Fruit fly (Drosophila melanogaster) whole organism, embryonic: Measurements from ENCODE around the gene cher.

Source experiments
- Atf3 ChIP-seq: fragments of 200-800 bp; sonication (Bioruptor generic); optimal IDR thresholded peaks from 3 replicates; lab custom pipeline; 2016; ENCODE audit warnings: missing biosample characterization, missing genetic modification characterization
- CG10565 ChIP-seq: fragments of 200-800 bp; sonication (Bioruptor generic); optimal IDR thresholded peaks from 3 replicates; lab custom pipeline; 2016; ENCODE audit warnings: missing biosample characterization, mild to moderate bottlenecking, missing genetic modification characterization
- CG10979 ChIP-seq: fragments of 200-800 bp; sonication (Bioruptor generic); optimal IDR thresholded peaks from 2 replicates; lab custom pipeline; 2018; ENCODE audit warnings: missing biosample characterization, mild to moderate bottlenecking, missing genetic modification characterization, moderate library complexity
- CG11093 ChIP-seq: fragments of 200-800 bp; sonication (Bioruptor generic); IDR thresholded peaks from 3 replicates; pipeline ENCODE4 v1.3.6; 2022; ENCODE audit warnings: missing biosample characterization, missing genetic modification characterization
- CG11456 ChIP-seq: fragments of 200-800 bp; sonication (Bioruptor generic); IDR thresholded peaks from 3 replicates; pipeline ENCODE4 v1.3.6; 2022; ENCODE audit warnings: missing biosample characterization, missing genetic modification characterization
- CG12071 ChIP-seq: fragments of 200-800 bp; sonication (Bioruptor generic); optimal IDR thresholded peaks from 3 replicates; lab custom pipeline; 2018; ENCODE audit warnings: missing biosample characterization, mild to moderate bottlenecking, missing genetic modification characterization
- CG1233 ChIP-seq: fragments of 200-800 bp; sonication (Bioruptor generic); optimal IDR thresholded peaks from 4 replicates; lab custom pipeline; 2018; ENCODE audit warnings: missing biosample characterization, mild to moderate bottlenecking, missing genetic modification characterization
- CG13424 ChIP-seq: fragments of 200-800 bp; sonication (Bioruptor generic); optimal IDR thresholded peaks from 2 replicates; lab custom pipeline; 2019; ENCODE audit warnings: missing biosample characterization, mild to moderate bottlenecking, missing genetic modification characterization, moderate library complexity
- CG15696 ChIP-seq: fragments of 200-800 bp; sonication (Bioruptor generic); optimal IDR thresholded peaks from 2 replicates; lab custom pipeline; 2019; ENCODE audit warnings: missing biosample characterization, mild to moderate bottlenecking, missing genetic modification characterization, moderate library complexity
- CG1602 ChIP-seq: fragments of 200-800 bp; sonication (Bioruptor generic); optimal IDR thresholded peaks from 3 replicates; lab custom pipeline; 2016; ENCODE audit warnings: missing biosample characterization, missing genetic modification characterization
- CG2116 ChIP-seq: fragments of 200-800 bp; sonication (Bioruptor generic); optimal IDR thresholded peaks from 3 replicates; lab custom pipeline; 2018; ENCODE audit warnings: missing biosample characterization, mild to moderate bottlenecking, missing genetic modification characterization
- CG2199 ChIP-seq: fragments of 200-800 bp; sonication (Bioruptor generic); IDR thresholded peaks from 3 replicates; pipeline ENCODE4 v1.3.6; 2022; ENCODE audit warnings: missing biosample characterization, missing genetic modification characterization
- CG2678 ChIP-seq: fragments of 200-800 bp; sonication (Bioruptor generic); optimal IDR thresholded peaks from 3 replicates; lab custom pipeline; 2019; ENCODE audit warnings: missing biosample characterization, mild to moderate bottlenecking, missing genetic modification characterization, moderate library complexity
- CG4730 ChIP-seq: fragments of 200-800 bp; sonication (Bioruptor generic); IDR thresholded peaks from 2 replicates; pipeline ENCODE4 v1.3.6; 2022; ENCODE audit warnings: missing biosample characterization, missing genetic modification characterization
- CG4820 ChIP-seq: fragments of 200-800 bp; sonication (Bioruptor generic); optimal IDR thresholded peaks from 3 replicates; lab custom pipeline; 2016; ENCODE audit warnings: missing biosample characterization, missing genetic modification characterization
- CG7556 ChIP-seq: fragments of 200-800 bp; sonication (Bioruptor generic); optimal IDR thresholded peaks from 2 replicates; lab custom pipeline; 2017; ENCODE audit warnings: missing biosample characterization, mild to moderate bottlenecking, missing genetic modification characterization
- CG7963 ChIP-seq: fragments of 200-800 bp; sonication (Bioruptor generic); IDR thresholded peaks from 3 replicates; pipeline ENCODE4 v1.3.6; 2022; ENCODE audit warnings: missing biosample characterization, missing genetic modification characterization; ENCODE audit not compliant: partially characterized antibody
- CG8290 ChIP-seq, 3 experiments: fragments of 200-800 bp; sonication (Bioruptor generic); optimal IDR thresholded peaks; 2 replicates each; lab custom pipeline; 2016 to 2019; ENCODE audit warnings: missing biosample characterization in 3 of 3, missing genetic modification characterization in 3 of 3, mild to moderate bottlenecking in 2 of 3, moderate library complexity in 1 of 3
- CG8359 ChIP-seq: fragments of 200-800 bp; sonication (Bioruptor generic); optimal IDR thresholded peaks from 2 replicates; lab custom pipeline; 2017; ENCODE audit warnings: missing biosample characterization, mild to moderate bottlenecking, missing genetic modification characterization, borderline replicate concordance
- Camta ChIP-seq: fragments of 200-800 bp; sonication (Bioruptor generic); optimal IDR thresholded peaks from 2 replicates; lab custom pipeline; 2016; ENCODE audit warnings: missing biosample characterization, missing genetic modification characterization
- CoRest ChIP-seq: fragments of 200-800 bp; sonication (Bioruptor generic); optimal IDR thresholded peaks from 3 replicates; lab custom pipeline; 2018; ENCODE audit warnings: missing biosample characterization, mild to moderate bottlenecking, missing genetic modification characterization, moderate library complexity
- Drgx ChIP-seq: fragments of 200-800 bp; sonication (Bioruptor generic); IDR thresholded peaks from 2 replicates; pipeline ENCODE4 v1.3.6; 2022; ENCODE audit warnings: missing biosample characterization, missing genetic modification characterization
- Lhr ChIP-seq: fragments of 200-800 bp; sonication (Bioruptor generic); optimal IDR thresholded peaks from 3 replicates; lab custom pipeline; 2017; ENCODE audit warnings: mild to moderate bottlenecking, missing biosample characterization, missing genetic modification reagents, missing genetic modification characterization
- Mad ChIP-seq: fragments of 200-800 bp; sonication (Bioruptor generic); optimal IDR thresholded peaks from 2 replicates; lab custom pipeline; 2016; ENCODE audit warnings: missing biosample characterization, missing genetic modification characterization
- NC2β ChIP-seq: fragments of 200-800 bp; sonication (Bioruptor generic); optimal IDR thresholded peaks from 2 replicates; lab custom pipeline; 2016; ENCODE audit warnings: missing biosample characterization, missing genetic modification characterization
- Nf-YB ChIP-seq: fragments of 200-800 bp; sonication (Bioruptor generic); optimal IDR thresholded peaks from 3 replicates; lab custom pipeline; 2019; ENCODE audit warnings: missing biosample characterization, mild to moderate bottlenecking, missing genetic modification characterization, moderate library complexity
- Optix ChIP-seq: fragments of 200-800 bp; sonication (Bioruptor generic); IDR thresholded peaks from 3 replicates; pipeline ENCODE4 v1.3.6; 2022; ENCODE audit warnings: missing biosample characterization, missing genetic modification characterization
- Poxn ChIP-seq: fragments of 200-800 bp; sonication (Bioruptor generic); IDR thresholded peaks from 2 replicates; pipeline ENCODE4 v1.3.6; 2022; ENCODE audit warnings: missing biosample characterization, missing genetic modification characterization
- Side ChIP-seq: fragments of 200-800 bp; sonication (Bioruptor generic); optimal IDR thresholded peaks from 2 replicates; lab custom pipeline; 2016; ENCODE audit warnings: missing biosample characterization, missing genetic modification characterization
- Sox100B ChIP-seq: fragments of 200-800 bp; sonication (Bioruptor generic); optimal IDR thresholded peaks from 3 replicates; lab custom pipeline; 2018; ENCODE audit warnings: missing biosample characterization, mild to moderate bottlenecking, missing genetic modification characterization
- Ssrp ChIP-seq: fragments of 200-800 bp; sonication (Bioruptor generic); optimal IDR thresholded peaks from 2 replicates; lab custom pipeline; 2018; ENCODE audit warnings: missing biosample characterization, mild to moderate bottlenecking, missing genetic modification characterization, moderate library complexity
- Usf ChIP-seq: fragments of 200-800 bp; sonication (Bioruptor generic); optimal IDR thresholded peaks from 2 replicates; lab custom pipeline; 2017; ENCODE audit warnings: missing genotype, missing biosample characterization, missing genetic modification characterization
- ab ChIP-seq: fragments of 200-800 bp; sonication (Bioruptor generic); optimal IDR thresholded peaks from 2 replicates; lab custom pipeline; 2016; ENCODE audit warnings: missing biosample characterization, missing genetic modification characterization
- ac ChIP-seq: fragments of 200-800 bp; sonication (Bioruptor generic); optimal IDR thresholded peaks from 3 replicates; lab custom pipeline; 2017; ENCODE audit warnings: missing biosample characterization, mild to moderate bottlenecking, missing genetic modification characterization
- ash1 ChIP-seq: fragments of 200-800 bp; sonication (Bioruptor generic); optimal IDR thresholded peaks from 2 replicates; lab custom pipeline; 2018; ENCODE audit warnings: missing biosample characterization, mild to moderate bottlenecking, missing genetic modification characterization
- bcd ChIP-seq: fragments of 200-800 bp; sonication (Bioruptor generic); optimal IDR thresholded peaks from 2 replicates; lab custom pipeline; 2017; ENCODE audit warnings: missing biosample characterization, mild to moderate bottlenecking, missing genetic modification characterization
- ci ChIP-seq: fragments of 200-800 bp; sonication (Bioruptor generic); IDR thresholded peaks from 3 replicates; pipeline ENCODE4 v1.3.6; 2022; ENCODE audit warnings: missing biosample characterization, missing genetic modification characterization
- croc ChIP-seq: fragments of 200-800 bp; sonication (Bioruptor generic); conservative IDR thresholded peaks from 3 replicates; pipeline ENCODE4 v1.3.6; 2022; ENCODE audit warnings: missing biosample characterization, missing genetic modification characterization
- gem ChIP-seq: fragments of 200-800 bp; sonication (Bioruptor generic); optimal IDR thresholded peaks from 2 replicates; lab custom pipeline; 2019; ENCODE audit warnings: missing biosample characterization, mild to moderate bottlenecking, missing genetic modification characterization, moderate library complexity
- nom ChIP-seq: fragments of 200-800 bp; sonication (Bioruptor generic); optimal IDR thresholded peaks from 2 replicates; lab custom pipeline; 2017; ENCODE audit warnings: missing biosample characterization, missing genetic modification characterization, mild to moderate bottlenecking, moderate library complexity, missing genetic modification reagents
- odd ChIP-seq: fragments of 200-800 bp; sonication (Bioruptor generic); optimal IDR thresholded peaks from 2 replicates; lab custom pipeline; 2017; ENCODE audit warnings: missing biosample characterization, mild to moderate bottlenecking, missing genetic modification characterization
- onecut ChIP-seq: fragments of 200-800 bp; sonication (Bioruptor generic); IDR thresholded peaks from 2 replicates; pipeline ENCODE4 v1.3.6; 2022; ENCODE audit warnings: missing biosample characterization, missing genetic modification characterization
- tin ChIP-seq: fragments of 200-800 bp; sonication (Bioruptor generic); optimal IDR thresholded peaks from 3 replicates; lab custom pipeline; 2016; ENCODE audit warnings: missing biosample characterization, missing genetic modification characterization
- ttk ChIP-seq: fragments of 200-800 bp; sonication (Bioruptor generic); IDR thresholded peaks from 2 replicates; pipeline ENCODE4 v2.1.2; 2022; ENCODE audit warnings: missing biosample characterization, missing genetic modification characterization
- twi ChIP-seq: fragments of 200-800 bp; optimal IDR thresholded peaks from 2 replicates; lab custom pipeline; 2019; ENCODE audit warnings: missing biosample characterization, mild to moderate bottlenecking, missing genetic modification characterization, moderate library complexity
- unc-4 ChIP-seq: fragments of 200-800 bp; sonication (Bioruptor generic); IDR thresholded peaks from 2 replicates; pipeline ENCODE4 v1.3.6; 2022; ENCODE audit warnings: missing biosample characterization, missing genetic modification characterization; ENCODE audit not compliant: partially characterized antibody
- zen ChIP-seq: fragments of 200-800 bp; sonication (Bioruptor generic); optimal IDR thresholded peaks from 3 replicates; lab custom pipeline; 2018; ENCODE audit warnings: missing biosample characterization, mild to moderate bottlenecking, missing genetic modification characterization, moderate library complexity
- zfh1 ChIP-seq: fragments of 200-800 bp; sonication (Bioruptor generic); IDR thresholded peaks from 3 replicates; pipeline ENCODE4 v1.3.6; 2022; ENCODE audit warnings: missing biosample characterization, missing genetic modification characterization

The cher gene

dm6 chr3R:17052465-17053149, 72.6 kb downstream of the cher start (continued):
- peak; percentile 18; the same call in 1 of the 2 replicates for TF ChIP-seq onecut (GFP tag; lab: Robert Waterston, UW)
- TF ChIP-seq CG8290 (GFP tag; optimal IDR thresholded peaks at IDR 0.05; lab: Kevin White, UChicago): no peak
- TF ChIP-seq CG8290 (tag; optimal IDR thresholded peaks at IDR 0.05; lab: Kevin White, UChicago): no peak
- peak; percentile 95 for TF ChIP-seq CG15696 (tag; lab: Kevin White, UChicago)
- TF ChIP-seq CG11456 (GFP tag; lab: Robert Waterston, UW): no peak
- peak; percentile 56 for TF ChIP-seq Usf (GFP tag; lab: Kevin White, UChicago)
- 0 out of 3 replicates have a peak, but pooled peaks have one; percentile 24 for TF ChIP-seq Optix (GFP tag; lab: Robert Waterston, UW)
- TF ChIP-seq gem: peak; percentile 75
- peak; percentile 45 for TF ChIP-seq CoRest (tag; lab: Kevin White, UChicago)
- TF ChIP-seq CG10565 (GFP tag; lab: Kevin White, UChicago): no peak
- peak; percentile 71 for TF ChIP-seq twi
- TF ChIP-seq Camta (GFP tag; lab: Kevin White, UChicago): no peak
- peak; percentile 72 for TF ChIP-seq zen (tag; lab: Kevin White, UChicago)
- TF ChIP-seq Mad (GFP tag; lab: Kevin White, UChicago): peak; percentile 8
- peak; percentile 46; the same call in 2 of the 3 replicates for TF ChIP-seq croc (GFP tag; lab: Robert Waterston, UW)
- TF ChIP-seq NC2β (GFP tag; lab: Kevin White, UChicago): peak; percentile 14
- TF ChIP-seq ttk (GFP tag; lab: Robert Waterston, UW): no peak
- TF ChIP-seq CG10979: peak; percentile 84
- peak; percentile 33 for TF ChIP-seq CG13424 (tag; lab: Kevin White, UChicago)
- TF ChIP-seq Atf3 (GFP tag; lab: Kevin White, UChicago): peak; percentile 3
- peak; percentile 22 for TF ChIP-seq CG8359 (GFP tag; lab: Kevin White, UChicago)
- TF ChIP-seq CG1233 (GFP tag; lab: Kevin White, UChicago): peak; percentile 56
- no peak for TF ChIP-seq Sox100B (GFP tag; lab: Kevin White, UChicago)
- peak; percentile 27 for TF ChIP-seq Lhr (GFP tag; lab: Kevin White, UChicago)
- TF ChIP-seq CG2199 (GFP tag; lab: Robert Waterston, UW): peak; percentile 65; the same call in 1 of the 3 replicates
- TF ChIP-seq CG7963: no peak
- peak; percentile 45 for TF ChIP-seq Nf-YB (GFP tag; lab: Kevin White, UChicago)
- TF ChIP-seq CG2678 (tag; lab: Kevin White, UChicago): peak; percentile 17
- no peak for TF ChIP-seq Side (GFP tag; lab: Kevin White, UChicago)
- peak; percentile 49 for TF ChIP-seq CG4820 (GFP tag; lab: Kevin White, UChicago)
- peak; percentile 44; the same call in 1 of the 3 replicates for TF ChIP-seq zfh1 (GFP tag; lab: Robert Waterston, UW)
- no peak for TF ChIP-seq Poxn (GFP tag; lab: Robert Waterston, UW)
- TF ChIP-seq CG4730 (GFP tag; lab: Robert Waterston, UW): 0 out of 2 replicates have a peak, but pooled peaks have one; percentile 24
- TF ChIP-seq ab (GFP tag; lab: Kevin White, UChicago): no peak
- TF ChIP-seq Ssrp (tag; lab: Kevin White, UChicago): peak; percentile 60
- peak; percentile 12; the same call in 1 of the 2 replicates for TF ChIP-seq Drgx (GFP tag; lab: Robert Waterston, UW)
- peak; percentile 52 for TF ChIP-seq CG1602 (GFP tag; lab: Kevin White, UChicago)
- TF ChIP-seq ci (GFP tag; lab: Robert Waterston, UW): peak; percentile 8; the same call in 1 of the 3 replicates
- peak; percentile 11 for TF ChIP-seq odd (GFP tag; lab: Kevin White, UChicago)
- peak; percentile 3 for TF ChIP-seq CG2116 (GFP tag; lab: Kevin White, UChicago)
- peak; percentile 6 for TF ChIP-seq bcd
- TF ChIP-seq unc-4 (GFP tag; lab: Robert Waterston, UW): no peak
- TF ChIP-seq CG11093 (GFP tag; lab: Robert Waterston, UW): peak; percentile 62; the same call in 1 of the 3 replicates
- TF ChIP-seq CG7556 (GFP tag; lab: Kevin White, UChicago): peak; percentile 38
- TF ChIP-seq nom (GFP tag; lab: Kevin White, UChicago): peak; percentile 76
- peak; percentile 43 for TF ChIP-seq tin (GFP tag; lab: Kevin White, UChicago)
- peak; percentile 78 for TF ChIP-seq ac (GFP tag; lab: Kevin White, UChicago)
- TF ChIP-seq CG12071 (GFP tag; lab: Kevin White, UChicago): no peak
- no peak for TF ChIP-seq ash1 (GFP tag; lab: Kevin White, UChicago)
